Worm (Caenorhabditis elegans) whole organism, L4 larva: Measurements from ENCODE around the gene npr-43.
A peak's percentile ranks its signal among the peaks of the same experiment; 100 is the strongest.

Experiments used
- D1046.2 ChIP-seq: fragments of 200-800 bp; sonication (Bioruptor generic); IDR thresholded peaks from 2 replicates; pipeline ENCODE4 v1.3.6; 2022; ENCODE audit warnings: missing genetic modification characterization, missing compliant biosample characterization
- F10B5.3 ChIP-seq: sonication (generic microtip); optimal IDR thresholded peaks from 2 replicates; lab custom pipeline; 2016; ENCODE audit warnings: mild to moderate bottlenecking, missing genetic modification characterization, missing compliant biosample characterization
- F26F4.8 ChIP-seq: fragments of 200-800 bp; sonication (Bioruptor generic); conservative IDR thresholded peaks from 2 replicates; pipeline ENCODE4 v1.3.6; 2022; ENCODE audit warnings: missing genetic modification characterization, missing compliant biosample characterization
- F49E8.2 ChIP-seq: sonication (generic microtip); optimal IDR thresholded peaks from 2 replicates; lab custom pipeline; 2016; ENCODE audit warnings: missing compliant biosample characterization, mild to moderate bottlenecking, missing genetic modification characterization, borderline replicate concordance
- T20F7.1 ChIP-seq: fragments of 200-800 bp; sonication (Bioruptor generic); optimal IDR thresholded peaks from 2 replicates; lab custom pipeline; 2018; ENCODE audit warnings: mild to moderate bottlenecking, missing genetic modification characterization, missing compliant biosample characterization
- Y48G9A.11 ChIP-seq: fragments of 200-800 bp; sonication (Bioruptor generic); IDR thresholded peaks from 2 replicates; pipeline ENCODE4 v1.3.6; 2022; ENCODE audit warnings: missing genetic modification reagents, missing genetic modification characterization, missing compliant biosample characterization
- Y5F2A.4 ChIP-seq: fragments of 200-800 bp; sonication (Bioruptor generic); optimal IDR thresholded peaks from 2 replicates; lab custom pipeline; 2018; ENCODE audit warnings: mild to moderate bottlenecking, missing genetic modification characterization, missing compliant biosample characterization
- ceh-32 ChIP-seq: sonication (generic microtip); optimal IDR thresholded peaks from 2 replicates; lab custom pipeline; 2016; ENCODE audit warnings: mild to moderate bottlenecking, missing genetic modification characterization, missing compliant biosample characterization; ENCODE audit not compliant: poor library complexity
- ceh-62 ChIP-seq: sonication (generic microtip); optimal IDR thresholded peaks from 2 replicates; lab custom pipeline; 2017; ENCODE audit warnings: missing biosample characterization, missing genetic modification characterization
- ces-1 ChIP-seq: fragments of 150-350 bp; sonication (generic microtip); optimal IDR thresholded peaks from 4 replicates; lab custom pipeline; 2014; ENCODE audit warnings: missing biosample characterization, missing genetic modification reagents, missing genetic modification characterization
- ctbp-1 ChIP-seq: fragments of 200-800 bp; sonication (Bioruptor generic); IDR thresholded peaks from 2 replicates; pipeline ENCODE4 v1.3.6; 2022; ENCODE audit warnings: missing genetic modification reagents, missing genetic modification characterization, missing compliant biosample characterization
- daf-12 ChIP-seq: fragments of 150-350 bp; optimal IDR thresholded peaks from 2 replicates; lab custom pipeline; 2014; ENCODE audit warnings: missing biosample characterization, missing genetic modification reagents, missing genetic modification characterization
- daf-16 ChIP-seq, 3 experiments: sonication (generic microtip); optimal IDR thresholded peaks; 2 replicates each; lab custom pipeline; 2016 to 2017; ENCODE audit warnings: missing genetic modification characterization in 3 of 3, missing genetic modification reagents in 3 of 3, mild to moderate bottlenecking in 2 of 3, missing compliant biosample characterization in 2 of 3, missing biosample characterization in 1 of 3, moderate library complexity in 1 of 3
- dmd-6 ChIP-seq: fragments of 200-800 bp; sonication (Bioruptor generic); IDR thresholded peaks from 2 replicates; pipeline ENCODE4 v1.3.6; 2022; ENCODE audit warnings: missing genetic modification reagents, missing genetic modification characterization, missing compliant biosample characterization
- dmd-9 ChIP-seq: fragments of 200-800 bp; sonication (Bioruptor generic); IDR thresholded peaks from 2 replicates; pipeline ENCODE4 v1.3.6; 2022; ENCODE audit warnings: missing genetic modification reagents, missing genetic modification characterization, missing compliant biosample characterization
- dpl-1 ChIP-seq: fragments of 150-350 bp; optimal IDR thresholded peaks from 2 replicates; lab custom pipeline; 2014; ENCODE audit warnings: missing biosample characterization, missing genetic modification reagents, missing genetic modification characterization
- dve-1 ChIP-seq: sonication (generic microtip); optimal IDR thresholded peaks from 2 replicates; lab custom pipeline; 2017; ENCODE audit warnings: antibody characterized with exemption, mild to moderate bottlenecking, missing genetic modification characterization, missing compliant biosample characterization; ENCODE audit not compliant: insufficient read depth
- egl-27 ChIP-seq: sonication (generic microtip); optimal IDR thresholded peaks from 3 replicates; lab custom pipeline; 2017; ENCODE audit warnings: missing biosample characterization, missing genetic modification reagents, missing genetic modification characterization
- egl-43 ChIP-seq: fragments of 200-800 bp; sonication (Bioruptor generic); IDR thresholded peaks from 2 replicates; pipeline ENCODE4 v1.3.6; 2022; ENCODE audit warnings: missing genetic modification reagents, missing genetic modification characterization, missing compliant biosample characterization
- fkh-10 ChIP-seq: fragments of 150-350 bp; optimal IDR thresholded peaks from 2 replicates; lab custom pipeline; 2014; ENCODE audit warnings: missing biosample characterization, missing genetic modification reagents, missing genetic modification characterization
- fos-1 ChIP-seq: fragments of 150-350 bp; optimal IDR thresholded peaks from 2 replicates; lab custom pipeline; 2014; ENCODE audit warnings: missing biosample characterization, missing genetic modification characterization
- hlh-30 ChIP-seq: sonication (generic microtip); optimal IDR thresholded peaks from 2 replicates; lab custom pipeline; 2017; ENCODE audit warnings: antibody characterized with exemption, mild to moderate bottlenecking, missing genetic modification characterization, missing compliant biosample characterization; ENCODE audit not compliant: insufficient read depth
- jun-1 ChIP-seq: fragments of 150-350 bp; optimal IDR thresholded peaks from 2 replicates; lab custom pipeline; 2014; ENCODE audit warnings: missing biosample characterization, missing genetic modification reagents, missing genetic modification characterization
- lim-7 ChIP-seq: fragments of 200-800 bp; sonication (Bioruptor generic); IDR thresholded peaks from 2 replicates; pipeline ENCODE4 v1.3.6; 2022; ENCODE audit warnings: missing genetic modification characterization, missing compliant biosample characterization
- lin-13 ChIP-seq: fragments of 150-350 bp; optimal IDR thresholded peaks from 2 replicates; lab custom pipeline; 2014; ENCODE audit warnings: missing biosample characterization, missing genetic modification reagents, missing genetic modification characterization
- madf-5 ChIP-seq, 2 experiments: fragments of 200-800 bp; sonication (Bioruptor generic); IDR thresholded peaks; 2 replicates each; pipeline ENCODE4 v1.3.6; 2022; ENCODE audit warnings: missing compliant biosample characterization in 2 of 2, missing genetic modification characterization in 2 of 2
- madf-9 ChIP-seq: fragments of 200-800 bp; sonication (Bioruptor generic); conservative IDR thresholded peaks from 2 replicates; pipeline ENCODE4 v1.3.6; 2022; ENCODE audit warnings: missing genetic modification reagents, missing genetic modification characterization, missing compliant biosample characterization
- mep-1 ChIP-seq: fragments of 150-350 bp; sonication (generic microtip); optimal IDR thresholded peaks from 3 replicates; lab custom pipeline; 2014; ENCODE audit warnings: missing biosample characterization, missing genetic modification characterization
- mes-2 ChIP-seq: sonication (generic microtip); optimal IDR thresholded peaks from 2 replicates; lab custom pipeline; 2016; ENCODE audit warnings: missing genotype, mild to moderate bottlenecking, missing genetic modification characterization, missing compliant biosample characterization; ENCODE audit not compliant: poor library complexity, severe bottlenecking
- nhr-10 ChIP-seq: fragments of 150-350 bp; optimal IDR thresholded peaks from 2 replicates; lab custom pipeline; 2014; ENCODE audit warnings: missing biosample characterization, missing genetic modification characterization
- nhr-11 ChIP-seq: fragments of 150-350 bp; optimal IDR thresholded peaks from 2 replicates; lab custom pipeline; 2014; ENCODE audit warnings: missing biosample characterization, missing genetic modification characterization
- nhr-237 ChIP-seq: sonication (generic microtip); optimal IDR thresholded peaks from 2 replicates; lab custom pipeline; 2017; ENCODE audit warnings: missing biosample characterization, missing genetic modification characterization
- nhr-25 ChIP-seq: sonication (generic microtip); optimal IDR thresholded peaks from 2 replicates; lab custom pipeline; 2017; ENCODE audit warnings: missing genetic modification characterization, mild to moderate bottlenecking, missing compliant biosample characterization, antibody characterized with exemption, moderate library complexity, borderline replicate concordance; ENCODE audit not compliant: insufficient read depth
- nhr-28 ChIP-seq: fragments of 150-350 bp; optimal IDR thresholded peaks from 2 replicates; lab custom pipeline; 2014; ENCODE audit warnings: missing biosample characterization, missing genetic modification characterization
- nhr-41 ChIP-seq: fragments of 200-800 bp; sonication (Bioruptor generic); IDR thresholded peaks from 2 replicates; pipeline ENCODE4 v1.3.6; 2022; ENCODE audit warnings: missing genetic modification reagents, missing genetic modification characterization, missing compliant biosample characterization
- nhr-6 ChIP-seq: fragments of 150-350 bp; optimal IDR thresholded peaks from 2 replicates; lab custom pipeline; 2014; ENCODE audit warnings: missing biosample characterization, missing genetic modification characterization
- nhr-76 ChIP-seq: fragments of 150-350 bp; optimal IDR thresholded peaks from 2 replicates; lab custom pipeline; 2014; ENCODE audit warnings: missing biosample characterization, missing genetic modification characterization
- nhr-77 ChIP-seq: fragments of 150-350 bp; optimal IDR thresholded peaks from 2 replicates; lab custom pipeline; 2014; ENCODE audit warnings: missing biosample characterization, missing genetic modification characterization
- pha-4 ChIP-seq, 2 experiments: fragments of 150-350 bp in 1 of 2; fragments of 200-800 bp in 1 of 2; sonication (Bioruptor generic) in 1 of 2; IDR thresholded peaks in 1 of 2; optimal IDR thresholded peaks in 1 of 2; 2 replicates each; pipeline versions ENCODE4 v1.3.6 to Lab custom; 2014 to 2022; ENCODE audit warnings: missing genetic modification characterization in 2 of 2, missing genetic modification reagents in 2 of 2, missing biosample characterization in 1 of 2, missing compliant biosample characterization in 1 of 2
- pqm-1 ChIP-seq: sonication (generic microtip); optimal IDR thresholded peaks from 2 replicates; lab custom pipeline; 2017; ENCODE audit warnings: missing biosample characterization, missing genetic modification characterization
- sdz-12 ChIP-seq: fragments of 200-800 bp; sonication (Bioruptor generic); optimal IDR thresholded peaks from 2 replicates; lab custom pipeline; 2018; ENCODE audit warnings: mild to moderate bottlenecking, missing genetic modification characterization, missing compliant biosample characterization
- set-16 ChIP-seq: fragments of 200-800 bp; sonication (Bioruptor generic); IDR thresholded peaks from 2 replicates; pipeline ENCODE4 v1.3.6; 2022; ENCODE audit warnings: missing genetic modification reagents, missing genetic modification characterization, missing compliant biosample characterization
- snpc-1.2 ChIP-seq: fragments of 200-800 bp; sonication (Bioruptor generic); IDR thresholded peaks from 2 replicates; pipeline ENCODE4 v1.3.6; 2022; ENCODE audit warnings: missing genetic modification reagents, missing genetic modification characterization, missing compliant biosample characterization
- snpc-4 ChIP-seq: fragments of 150-350 bp; optimal IDR thresholded peaks from 2 replicates; lab custom pipeline; 2014; ENCODE audit warnings: missing biosample characterization, missing genetic modification characterization
- tag-97 ChIP-seq: fragments of 200-800 bp; sonication (Bioruptor generic); IDR thresholded peaks from 2 replicates; pipeline ENCODE4 v1.3.6; 2022; ENCODE audit warnings: missing genetic modification characterization, missing compliant biosample characterization
- unc-130 ChIP-seq: sonication (generic microtip); optimal IDR thresholded peaks from 2 replicates; lab custom pipeline; 2016; ENCODE audit warnings: missing genetic modification reagents, missing genetic modification characterization, missing compliant biosample characterization
- unc-39 ChIP-seq: sonication (generic microtip); optimal IDR thresholded peaks from 2 replicates; lab custom pipeline; 2017; ENCODE audit warnings: missing biosample characterization, missing genetic modification characterization
- zip-2 ChIP-seq: fragments of 150-350 bp; optimal IDR thresholded peaks from 2 replicates; lab custom pipeline; 2014; ENCODE audit warnings: missing biosample characterization, missing genetic modification characterization
- ztf-11 ChIP-seq: fragments of 150-350 bp; optimal IDR thresholded peaks from 2 replicates; lab custom pipeline; 2014; ENCODE audit warnings: missing biosample characterization, missing genetic modification characterization
- ztf-7 ChIP-seq: fragments of 150-350 bp; optimal IDR thresholded peaks from 2 replicates; lab custom pipeline; 2014; ENCODE audit warnings: missing biosample characterization, missing genetic modification characterization

npr-43 gene

ce11 chrV:14350949-14351348, 27.9 kb downstream of the npr-43 start (continued):
- peak; percentile 75 for TF ChIP-seq T20F7.1 (GFP tag; lab: Kevin White, UChicago)
- no peak for TF ChIP-seq tag-97 (GFP tag; lab: Robert Waterston, UW)
- peak; percentile 62; the same call in 1 of the 2 replicates for TF ChIP-seq ctbp-1 (GFP tag; lab: Robert Waterston, UW)
- peak; percentile 63; the same call in 1 of the 2 replicates for TF ChIP-seq dmd-9 (GFP tag; lab: Robert Waterston, UW)
- peak; percentile 4 for TF ChIP-seq nhr-25
- peak; percentile 11; the same call in 1 of the 2 replicates for TF ChIP-seq pha-4 (GFP tag; IDR thresholded peaks at IDR 0.05; lab: Robert Waterston, UW)
- no peak for TF ChIP-seq pha-4 (tag; optimal IDR thresholded peaks at IDR 0.05; lab: Kevin White, UChicago)
- TF ChIP-seq sdz-12 (GFP tag; lab: Kevin White, UChicago): no peak
- TF ChIP-seq fkh-10: peak; percentile 35
- no peak for TF ChIP-seq snpc-4 (tag; lab: Kevin White, UChicago)
- TF ChIP-seq mep-1 (tag; lab: Kevin White, UChicago): peak; percentile 93
- TF ChIP-seq egl-43 (GFP tag; lab: Robert Waterston, UW): peak; percentile 86
- peak; percentile 98 for TF ChIP-seq nhr-6 (tag; lab: Kevin White, UChicago)
- TF ChIP-seq madf-9 (GFP tag; lab: Robert Waterston, UW): 0 out of 2 replicates have a peak, but pooled peaks have one; percentile 38
- no peak for TF ChIP-seq Y5F2A.4
- no peak for TF ChIP-seq zip-2
- TF ChIP-seq daf-12 (tag; lab: Kevin White, UChicago): no peak
- TF ChIP-seq unc-39 (tag; lab: Kevin White, UChicago): no peak
- TF ChIP-seq fos-1 (tag; lab: Kevin White, UChicago): no peak
- TF ChIP-seq D1046.2 (GFP tag; lab: Robert Waterston, UW): peak; percentile 61; the same call in 1 of the 2 replicates
- peak; percentile 40 for TF ChIP-seq jun-1 (tag; lab: Kevin White, UChicago)
- no peak for TF ChIP-seq F49E8.2 (tag; lab: Kevin White, UChicago)
- TF ChIP-seq lim-7 (GFP tag; lab: Robert Waterston, UW): 0 out of 2 replicates have a peak, but pooled peaks have one; percentile 40
- no peak for TF ChIP-seq nhr-237 (tag; lab: Kevin White, UChicago)
- no peak for TF ChIP-seq snpc-1.2 (GFP tag; lab: Robert Waterston, UW)
- TF ChIP-seq Y48G9A.11 (GFP tag; lab: Robert Waterston, UW): no peak
- peak; percentile 56 for TF ChIP-seq dve-1 (tag; lab: Kevin White, UChicago)
- no peak for TF ChIP-seq unc-130 (GFP tag; lab: Kevin White, UChicago)
- 0 out of 2 replicates have a peak, but pooled peaks have one; percentile 40 for TF ChIP-seq nhr-41 (GFP tag; lab: Robert Waterston, UW)
- no peak for TF ChIP-seq F10B5.3 (tag; lab: Kevin White, UChicago)
- peak; percentile 87 for TF ChIP-seq nhr-77 (tag; lab: Kevin White, UChicago)
- TF ChIP-seq dmd-6 (GFP tag; lab: Robert Waterston, UW): peak; percentile 88
- no peak for TF ChIP-seq ztf-7
- TF ChIP-seq F26F4.8 (GFP tag; lab: Robert Waterston, UW): no peak
- peak; percentile 84 for TF ChIP-seq nhr-11
- no peak for TF ChIP-seq ceh-32 (tag; lab: Kevin White, UChicago)
- peak; percentile 1 for TF ChIP-seq ces-1 (GFP tag; lab: Kevin White, UChicago)
- peak; percentile 59 for TF ChIP-seq nhr-10 (tag; lab: Kevin White, UChicago)

- TF ChIP-seq F49E8.2 (tag; lab: Kevin White, UChicago) (no peak), hlh-30 (tag; lab: Kevin White, UChicago) (no peak), lin-13 (peak; percentile 26), mes-2 (tag; lab: Kevin White, UChicago) (peak; percentile 9), daf-16 (GFP tag; optimal IDR thresholded peaks at IDR 0.05; lab: Kevin White, UChicago) (no peak), daf-16 (tag; optimal IDR thresholded peaks at IDR 0.05; lab: Kevin White, UChicago) (peak; percentile 40), madf-5 (GFP tag; IDR thresholded peaks at IDR 0.05; lab: Robert Waterston, UW) (no peak), daf-12 (tag; lab: Kevin White, UChicago) (no peak), pqm-1 (tag; lab: Kevin White, UChicago) (no peak), ztf-11 (no peak), set-16 (no peak), dpl-1 (no peak), F10B5.3 (tag; lab: Kevin White, UChicago) (no peak), nhr-28 (tag; lab: Kevin White, UChicago) (peak; percentile 24), ceh-62 (tag; lab: Kevin White, UChicago) (no peak), nhr-76 (tag; lab: Kevin White, UChicago) (no peak), ceh-32 (tag; lab: Kevin White, UChicago) (no peak), egl-27 (tag; lab: Kevin White, UChicago) (no peak)
These were observed 28.4 kb downstream of the npr-43 start for ce11 chrV:14350498-14350897.
